Worm (Caenorhabditis elegans) whole organism, L4/young adult: ENCODE results near the gene dgk-5.

ENCODE experiments used
- W03F9.2 ChIP-seq: fragments of 150-350 bp; optimal IDR thresholded peaks from 2 replicates; lab custom pipeline; 2014; ENCODE audit warnings: missing biosample characterization, missing genetic modification characterization
- dao-5 ChIP-seq: sonication (generic microtip); optimal IDR thresholded peaks from 2 replicates; lab custom pipeline; 2016; ENCODE audit warnings: missing genotype, missing genetic modification characterization, moderate library complexity, missing compliant biosample characterization
- him-1 ChIP-seq: sonication (generic microtip); optimal IDR thresholded peaks from 2 replicates; lab custom pipeline; 2016; ENCODE audit warnings: missing genotype, missing genetic modification reagents, missing genetic modification characterization, missing compliant biosample characterization

The dgk-5 gene

DNA sequence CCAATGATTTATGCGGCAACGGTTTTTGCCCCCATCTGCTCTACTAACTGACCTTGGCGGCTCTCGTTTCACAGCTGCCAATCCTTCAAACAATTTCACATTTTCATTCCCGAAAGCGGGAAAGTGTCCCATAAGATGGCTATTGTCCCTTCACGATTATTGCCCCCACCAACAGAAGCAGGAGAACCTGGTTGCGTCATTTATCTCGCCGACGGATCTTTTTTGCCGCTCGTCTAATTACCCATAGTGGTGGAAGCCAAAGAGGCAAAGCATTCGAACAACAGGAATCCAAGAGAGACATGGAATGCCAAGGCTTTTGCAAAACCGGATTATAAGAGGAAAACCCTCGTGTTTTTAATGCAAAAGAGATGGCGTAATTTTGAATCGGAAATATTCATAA lies 61.8 kb downstream of the dgk-5 start:
- no peak for TF ChIP-seq him-1 (tag; lab: Kevin White, UChicago)
- TF ChIP-seq W03F9.2 (tag; lab: Kevin White, UChicago), result no peak
- TF ChIP-seq dao-5 (tag; lab: Kevin White, UChicago), result no peak

DNA sequence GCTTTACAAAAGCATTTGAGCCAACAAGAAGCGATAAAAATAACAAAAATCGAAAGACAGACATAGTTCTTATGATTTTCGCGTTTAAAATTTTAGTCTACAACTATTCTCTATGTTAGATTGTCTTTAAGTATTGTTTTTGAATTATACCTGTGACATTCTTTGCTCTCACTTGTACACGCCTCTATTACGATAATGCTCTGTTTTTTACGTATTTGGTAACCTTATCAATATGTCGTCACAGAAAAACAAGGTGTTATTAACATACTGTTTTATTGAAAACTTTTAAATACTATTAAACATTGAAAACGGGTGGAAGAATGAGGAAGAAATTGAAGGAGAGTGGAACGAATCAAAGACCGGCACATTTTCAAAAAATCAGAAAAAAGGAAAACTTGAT lies 63.6 kb downstream of the dgk-5 start, which contains the start of gene spp-11:
Gene spp-11, minus strand, starts transcription at position 101 of the 400 bp plus-strand sequence.
- TF ChIP-seq W03F9.2 (tag; lab: Kevin White, UChicago) (no peak), dao-5 (tag; lab: Kevin White, UChicago) (no peak), him-1 (tag; lab: Kevin White, UChicago) (no peak)
